ENCODE assay signal across 6 fruit fly cellular contexts in genomic region chr3R:14031531-14032414, dm6.
TF ChIP-seq lines count a peak whose summit lies in the region.

rdx (minus strand) TSS chr3R:14032057.
CG3061 (plus strand) TSS chr3R:14032371.

- TF ChIP-seq CTCF in whole organism, embryonic (GFP tag; optimal IDR thresholded peaks at IDR 0.05; lab: Kevin White, UChicago) = no peak

TF ChIP-seq in whole organism, 6 proteins besides CTCF, POLR2A, EP300 and RAD21:
- TF ChIP-seq Dll (optimal IDR thresholded peaks at IDR 0.05; lab: Kevin White, UChicago) (no peak), CG8478 (optimal IDR thresholded peaks at IDR 0.05; lab: Kevin White, UChicago) (peak; percentile 50)

TF ChIP-seq in whole organism, adult, 20 proteins besides CTCF, POLR2A, EP300 and RAD21 (continues in another document):
- TF ChIP-seq Hr96 (GFP tag; optimal IDR thresholded peaks at IDR 0.05; lab: Kevin White, UChicago) (no peak), tj (GFP tag; optimal IDR thresholded peaks at IDR 0.05; lab: Kevin White, UChicago) (peak; percentile 86), Mnt (GFP tag; optimal IDR thresholded peaks at IDR 0.05; lab: Kevin White, UChicago) (peak; percentile 55), CG5204 (GFP tag; optimal IDR thresholded peaks at IDR 0.05; lab: Kevin White, UChicago) (no peak), CG12768 (GFP tag; optimal IDR thresholded peaks at IDR 0.05; lab: Kevin White, UChicago) (no peak), CG1620 (GFP tag; optimal IDR thresholded peaks at IDR 0.05; lab: Kevin White, UChicago) (no peak), CG7101 (tag; optimal IDR thresholded peaks at IDR 0.05; lab: Kevin White, UChicago) (peak; percentile 71), CG14711 (tag; optimal IDR thresholded peaks at IDR 0.05; lab: Kevin White, UChicago) (peak; percentile 69), cic (GFP tag; optimal IDR thresholded peaks at IDR 0.05; lab: Kevin White, UChicago) (peak; percentile 37), CG7045 (GFP tag; optimal IDR thresholded peaks at IDR 0.05; lab: Kevin White, UChicago) (peak; percentile 50), cnc (optimal IDR thresholded peaks at IDR 0.05; lab: Kevin White, UChicago) (no peak), pad (GFP tag; optimal IDR thresholded peaks at IDR 0.05; lab: Kevin White, UChicago) (peak; percentile 52), Crg-1 (GFP tag; optimal IDR thresholded peaks at IDR 0.05; lab: Kevin White, UChicago) (peak; percentile 13), ovo (GFP tag; optimal IDR thresholded peaks at IDR 0.05; lab: Kevin White, UChicago) (peak; percentile 54), toe (GFP tag; optimal IDR thresholded peaks at IDR 0.05; lab: Kevin White, UChicago) (no peak), bab1 (GFP tag; optimal IDR thresholded peaks at IDR 0.05; lab: Kevin White, UChicago) (no peak), Clk (GFP tag; optimal IDR thresholded peaks at IDR 0.05; lab: Kevin White, UChicago) (no peak), CG11617 (GFP tag; optimal IDR thresholded peaks at IDR 0.05; lab: Kevin White, UChicago) (peak; percentile 87)

TF ChIP-seq in whole organism, embryonic, 481 proteins besides CTCF, POLR2A, EP300 and RAD21 (continues in another document):
- TF ChIP-seq Dad (GFP tag; optimal IDR thresholded peaks at IDR 0.05; lab: Kevin White, UChicago) = no peak
- TF ChIP-seq Med (GFP tag; lab: Kevin White, UChicago) = peak; percentile 38
- TF ChIP-seq da (GFP tag; optimal IDR thresholded peaks at IDR 0.05; lab: Kevin White, UChicago) = no peak
- peak; percentile 24 to 89 for TF ChIP-seq Pdp1 (GFP tag; optimal IDR thresholded peaks at IDR 0.05; lab: Kevin White, UChicago)
- TF ChIP-seq CG12942 (GFP tag; optimal IDR thresholded peaks at IDR 0.05; lab: Kevin White, UChicago) = peak; percentile 29
- peak; percentile 79 for TF ChIP-seq CG8924 (tag; optimal IDR thresholded peaks at IDR 0.05; lab: Kevin White, UChicago)
- TF ChIP-seq Hmr (GFP tag; optimal IDR thresholded peaks at IDR 0.05; lab: Kevin White, UChicago) = peak; percentile 62
- TF ChIP-seq bsh (GFP tag; optimal IDR thresholded peaks at IDR 0.05; lab: Kevin White, UChicago) = peak in 1 of 2 experiments; percentile 22
- peak; percentile 18 for TF ChIP-seq ATbp (GFP tag; optimal IDR thresholded peaks at IDR 0.05; lab: Kevin White, UChicago)
- no peak for TF ChIP-seq unc-4 (GFP tag; IDR thresholded peaks at IDR 0.05; lab: Robert Waterston, UW; ENCODE audit: partially characterized antibody)
- TF ChIP-seq Oaz (GFP tag; IDR thresholded peaks at IDR 0.05; lab: Robert Waterston, UW) = no peak
- TF ChIP-seq CG18599 (GFP tag; optimal IDR thresholded peaks at IDR 0.05; lab: Kevin White, UChicago) = peak; percentile 72
- no peak for TF ChIP-seq CG8089 (GFP tag; optimal IDR thresholded peaks at IDR 0.05; lab: Kevin White, UChicago)
- no peak for TF ChIP-seq fd64A (GFP tag; optimal IDR thresholded peaks at IDR 0.05; lab: Kevin White, UChicago)
- peak; percentile 72 for TF ChIP-seq CG30403 (GFP tag; optimal IDR thresholded peaks at IDR 0.05; lab: Kevin White, UChicago)
- TF ChIP-seq aop (GFP tag; IDR thresholded peaks at IDR 0.05; lab: Robert Waterston, UW) = no peak
- peak; percentile 41 for TF ChIP-seq stwl (tag; optimal IDR thresholded peaks at IDR 0.05; lab: Kevin White, UChicago)
- TF ChIP-seq Ptx1 (GFP tag; IDR thresholded peaks at IDR 0.05; lab: Robert Waterston, UW) = peak; percentile 75
- TF ChIP-seq fu2 (GFP tag; optimal IDR thresholded peaks at IDR 0.05; lab: Kevin White, UChicago) = no peak

TF ChIP-seq in whole organism, prepupa, 60 proteins besides CTCF, POLR2A, EP300 and RAD21 (continues in another document):
- TF ChIP-seq CG7368 (GFP tag; optimal IDR thresholded peaks at IDR 0.05; lab: Kevin White, UChicago) (no peak), fd59A (GFP tag; optimal IDR thresholded peaks at IDR 0.05; lab: Kevin White, UChicago) (no peak), Ets96B (tag; optimal IDR thresholded peaks at IDR 0.05; lab: Kevin White, UChicago) (peak; percentile 57), achi (GFP tag; optimal IDR thresholded peaks at IDR 0.05; lab: Kevin White, UChicago) (peak; percentile 9), lz (GFP tag; optimal IDR thresholded peaks at IDR 0.05; lab: Kevin White, UChicago) (peak; percentile 16), esn (GFP tag; optimal IDR thresholded peaks at IDR 0.05; lab: Kevin White, UChicago) (peak; percentile 28), salr (GFP tag; optimal IDR thresholded peaks at IDR 0.05; lab: Kevin White, UChicago) (peak in 1 of 2 experiments; percentile 46), Eip78C (GFP tag; lab: Kevin White, UChicago) (peak; percentile 38), CG3032 (tag; optimal IDR thresholded peaks at IDR 0.05; lab: Kevin White, UChicago) (peak; percentile 66), net (GFP tag; optimal IDR thresholded peaks at IDR 0.05; lab: Kevin White, UChicago) (no peak), CG31627 (GFP tag; optimal IDR thresholded peaks at IDR 0.05; lab: Kevin White, UChicago) (peak; percentile 5), svp (GFP tag; lab: Kevin White, UChicago) (peak; percentile 65), CG15336 (GFP tag; IDR thresholded peaks at IDR 0.05; lab: Robert Waterston, UW) (no peak), pdm3 (GFP tag; optimal IDR thresholded peaks at IDR 0.05; lab: Kevin White, UChicago) (no peak), CG6854 (GFP tag; optimal IDR thresholded peaks at IDR 0.05; lab: Kevin White, UChicago) (no peak), Gug (GFP tag; IDR thresholded peaks at IDR 0.05; lab: Robert Waterston, UW) (no peak), CG3919 (GFP tag; optimal IDR thresholded peaks at IDR 0.05; lab: Kevin White, UChicago) (no peak), CG6808 (GFP tag; optimal IDR thresholded peaks at IDR 0.05; lab: Kevin White, UChicago) (peak; percentile 0), Sox14 (GFP tag; optimal IDR thresholded peaks at IDR 0.05; lab: Kevin White, UChicago) (no peak), Hr4 (GFP tag; optimal IDR thresholded peaks at IDR 0.05; lab: Kevin White, UChicago) (peak; percentile 24)

TF ChIP-seq in whole organism, pupa, 21 proteins besides CTCF, POLR2A, EP300 and RAD21:
- TF ChIP-seq CG14655 (GFP tag; optimal IDR thresholded peaks at IDR 0.05; lab: Kevin White, UChicago) (peak; percentile 45), EcR (GFP tag; optimal IDR thresholded peaks at IDR 0.05; lab: Kevin White, UChicago) (peak; percentile 34), CG34367 (tag; optimal IDR thresholded peaks at IDR 0.05; lab: Kevin White, UChicago) (peak; percentile 5), Pif1A (GFP tag; optimal IDR thresholded peaks at IDR 0.05; lab: Kevin White, UChicago) (no peak), CG15710 (tag; optimal IDR thresholded peaks at IDR 0.05; lab: Kevin White, UChicago) (peak; percentile 59), CG17806 (tag; optimal IDR thresholded peaks at IDR 0.05; lab: Kevin White, UChicago) (peak; percentile 6), CG8301 (tag; optimal IDR thresholded peaks at IDR 0.05; lab: Kevin White, UChicago) (no peak), CG8159 (tag; optimal IDR thresholded peaks at IDR 0.05; lab: Kevin White, UChicago) (peak; percentile 66), CG4496 (GFP tag; IDR thresholded peaks at IDR 0.05; lab: Robert Waterston, UW) (no peak), CG9948 (tag; optimal IDR thresholded peaks at IDR 0.05; lab: Kevin White, UChicago) (peak; percentile 32), Snoo (tag; optimal IDR thresholded peaks at IDR 0.05; lab: Kevin White, UChicago) (peak; percentile 38)
TF ChIP-seq in whole organism, pupa: peak in this region for 8.

TF ChIP-seq in whole organism, wandering third instar larva, 38 proteins besides CTCF, POLR2A, EP300 and RAD21:
- peak; percentile 46 for TF ChIP-seq Hnf4 (GFP tag; optimal IDR thresholded peaks at IDR 0.05; lab: Kevin White, UChicago)
- TF ChIP-seq Hr83 (GFP tag; optimal IDR thresholded peaks at IDR 0.05; lab: Kevin White, UChicago; ENCODE audit: poor library complexity, severe bottlenecking) = no peak
- no peak for TF ChIP-seq Rel (GFP tag; optimal IDR thresholded peaks at IDR 0.05; lab: Kevin White, UChicago)
- peak; percentile 15 for TF ChIP-seq Rel (tag; optimal IDR thresholded peaks at IDR 0.05; lab: Kevin White, UChicago)
- TF ChIP-seq woc (GFP tag; optimal IDR thresholded peaks at IDR 0.05; lab: Kevin White, UChicago) = peak; percentile 58
- no peak for TF ChIP-seq Vsx2 (GFP tag; optimal IDR thresholded peaks at IDR 0.05; lab: Kevin White, UChicago; ENCODE audit: partially characterized antibody)
- peak; percentile 28 for TF ChIP-seq sage (GFP tag; optimal IDR thresholded peaks at IDR 0.05; lab: Kevin White, UChicago)
- peak; percentile 60 for TF ChIP-seq Dfd (GFP tag; optimal IDR thresholded peaks at IDR 0.05; lab: Kevin White, UChicago)
- peak; percentile 59 for TF ChIP-seq N (GFP tag; optimal IDR thresholded peaks at IDR 0.05; lab: Kevin White, UChicago)
- TF ChIP-seq CrebA (GFP tag; optimal IDR thresholded peaks at IDR 0.05; lab: Kevin White, UChicago; ENCODE audit: borderline replicate concordance) = no peak
- TF ChIP-seq foxo (GFP tag; optimal IDR thresholded peaks at IDR 0.05; lab: Kevin White, UChicago) = peak in 1 of 2 experiments; percentile 50
- TF ChIP-seq h (GFP tag; optimal IDR thresholded peaks at IDR 0.05; lab: Kevin White, UChicago) = peak; percentile 23
- TF ChIP-seq fru (GFP tag; optimal IDR thresholded peaks at IDR 0.05; lab: Kevin White, UChicago) = no peak
- TF ChIP-seq HLH106 (tag; optimal IDR thresholded peaks at IDR 0.05; lab: Kevin White, UChicago) = peak; percentile 82
- TF ChIP-seq Sp1 (GFP tag; optimal IDR thresholded peaks at IDR 0.05; lab: Kevin White, UChicago) = peak; percentile 50
- peak; percentile 95 for TF ChIP-seq Myc (optimal IDR thresholded peaks at IDR 0.05; lab: Kevin White, UChicago)
- peak; percentile 29 for TF ChIP-seq rgr (GFP tag; optimal IDR thresholded peaks at IDR 0.05; lab: Kevin White, UChicago)
- TF ChIP-seq psq (GFP tag; optimal IDR thresholded peaks at IDR 0.05; lab: Kevin White, UChicago) = peak; percentile 55
- TF ChIP-seq CG9705 (GFP tag; optimal IDR thresholded peaks at IDR 0.05; lab: Kevin White, UChicago) = peak; percentile 37
- peak; percentile 71 for TF ChIP-seq dmrt93B (GFP tag; optimal IDR thresholded peaks at IDR 0.05; lab: Kevin White, UChicago)
TF ChIP-seq in whole organism, wandering third instar larva: peak in this region for 15.
